Fruit fly (Drosophila melanogaster): ENCODE results near the gene CG3505.

DNA sequence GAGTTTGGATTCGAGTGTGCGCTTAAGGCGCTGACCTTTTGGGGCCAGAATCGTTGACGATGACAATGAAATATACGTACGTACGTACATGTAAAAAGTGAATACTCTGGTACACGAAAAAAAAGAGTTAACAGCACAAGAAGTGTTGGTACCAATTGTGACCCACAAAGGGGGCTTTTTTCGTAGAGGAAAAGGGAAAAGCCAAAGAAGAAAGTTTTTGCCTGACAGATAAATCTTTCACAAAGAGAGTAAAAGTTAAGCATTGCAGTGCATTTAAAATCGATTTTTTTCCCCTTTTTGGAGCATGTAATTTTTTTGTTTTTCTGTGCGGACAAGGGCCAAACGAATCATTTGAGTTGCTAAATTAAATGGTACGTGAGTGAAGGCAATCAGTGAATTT lies 37.3 kb downstream of the CG3505 start:
- no peak for TF ChIP-seq ovo (GFP tag; optimal IDR thresholded peaks at IDR 0.05)
- no peak for TF ChIP-seq CG1620 (GFP tag; optimal IDR thresholded peaks at IDR 0.05)
- no peak for TF ChIP-seq CG33017 (tag; optimal IDR thresholded peaks at IDR 0.05)
- no peak for TF ChIP-seq CG14711 (tag; optimal IDR thresholded peaks at IDR 0.05)
- TF ChIP-seq tj (GFP tag; optimal IDR thresholded peaks at IDR 0.05), result no peak
- TF ChIP-seq CG11617 (GFP tag; optimal IDR thresholded peaks at IDR 0.05), result no peak
- no peak for TF ChIP-seq cnc (optimal IDR thresholded peaks at IDR 0.05)
- TF ChIP-seq CG7045 (GFP tag; optimal IDR thresholded peaks at IDR 0.05), result no peak
- no peak for TF ChIP-seq cic (GFP tag; optimal IDR thresholded peaks at IDR 0.05)
- TF ChIP-seq CG7101 (tag; optimal IDR thresholded peaks at IDR 0.05), result no peak
- no peak for TF ChIP-seq Hr96 (GFP tag; optimal IDR thresholded peaks at IDR 0.05)

All from whole organism, adult.